Fruit fly (Drosophila melanogaster) whole organism, embryonic: ENCODE results near the gene Coq2.
A peak's percentile ranks its signal among the peaks of the same experiment; 100 is the strongest.

Source experiments
- Ada2b ChIP-seq: fragments of 200-800 bp; sonication (Bioruptor generic); IDR thresholded peaks from 2 replicates; pipeline ENCODE4 v1.3.6; 2022; ENCODE audit warnings: missing biosample characterization, missing genetic modification characterization
- CG1024 ChIP-seq: fragments of 200-800 bp; sonication (Bioruptor generic); IDR thresholded peaks from 2 replicates; pipeline ENCODE4 v1.3.6; 2022; ENCODE audit warnings: missing biosample characterization, missing genetic modification characterization
- CG10274 ChIP-seq: fragments of 200-800 bp; sonication (Bioruptor generic); optimal IDR thresholded peaks from 3 replicates; lab custom pipeline; 2017; ENCODE audit warnings: missing biosample characterization, mild to moderate bottlenecking, missing genetic modification characterization
- CG11085 ChIP-seq: fragments of 200-800 bp; sonication (Bioruptor generic); IDR thresholded peaks from 2 replicates; pipeline ENCODE4 v1.3.6; 2022; ENCODE audit warnings: missing biosample characterization, missing genetic modification characterization
- CG12071 ChIP-seq: fragments of 200-800 bp; sonication (Bioruptor generic); optimal IDR thresholded peaks from 3 replicates; lab custom pipeline; 2018; ENCODE audit warnings: missing biosample characterization, mild to moderate bottlenecking, missing genetic modification characterization
- CG12155 ChIP-seq: fragments of 200-800 bp; sonication (Bioruptor generic); optimal IDR thresholded peaks from 3 replicates; lab custom pipeline; 2016; ENCODE audit warnings: missing biosample characterization, missing genetic modification characterization
- CG12769 ChIP-seq: fragments of 200-800 bp; sonication (Bioruptor generic); optimal IDR thresholded peaks from 2 replicates; lab custom pipeline; 2019; ENCODE audit warnings: missing biosample characterization, mild to moderate bottlenecking, missing genetic modification characterization, moderate library complexity
- CG14050 ChIP-seq: fragments of 200-800 bp; sonication (Bioruptor generic); IDR thresholded peaks from 3 replicates; pipeline ENCODE4 v1.3.6; 2022; ENCODE audit warnings: missing biosample characterization, missing genetic modification characterization
- CG14441 ChIP-seq: fragments of 200-800 bp; sonication (Bioruptor generic); IDR thresholded peaks from 2 replicates; pipeline ENCODE4 v1.3.6; 2022; ENCODE audit warnings: missing biosample characterization, missing genetic modification characterization
- CG14860 ChIP-seq: fragments of 200-800 bp; sonication (Bioruptor generic); IDR thresholded peaks from 3 replicates; pipeline ENCODE4 v1.3.6; 2022; ENCODE audit warnings: missing biosample characterization, missing genetic modification characterization; ENCODE audit not compliant: partially characterized antibody
- CG15011 ChIP-seq: fragments of 200-800 bp; sonication (Bioruptor generic); optimal IDR thresholded peaks from 3 replicates; lab custom pipeline; 2018; ENCODE audit warnings: missing biosample characterization, mild to moderate bottlenecking, missing genetic modification characterization
- CG15696 ChIP-seq: fragments of 200-800 bp; sonication (Bioruptor generic); optimal IDR thresholded peaks from 2 replicates; lab custom pipeline; 2019; ENCODE audit warnings: missing biosample characterization, mild to moderate bottlenecking, missing genetic modification characterization, moderate library complexity
- CG16813 ChIP-seq: fragments of 200-800 bp; sonication (Bioruptor generic); IDR thresholded peaks from 3 replicates; pipeline ENCODE4 v1.3.6; 2022; ENCODE audit warnings: missing biosample characterization, missing genetic modification characterization; ENCODE audit not compliant: partially characterized antibody
- CG31224 ChIP-seq: fragments of 200-800 bp; sonication (Bioruptor generic); IDR thresholded peaks from 2 replicates; pipeline ENCODE4 v1.3.6; 2022; ENCODE audit warnings: missing biosample characterization, missing genetic modification characterization
- CG3163 ChIP-seq: fragments of 200-800 bp; sonication (Bioruptor generic); optimal IDR thresholded peaks from 3 replicates; lab custom pipeline; 2016; ENCODE audit warnings: missing biosample characterization, missing genetic modification characterization
- CG3838 ChIP-seq: fragments of 200-800 bp; sonication (Bioruptor generic); optimal IDR thresholded peaks from 3 replicates; lab custom pipeline; 2016; ENCODE audit warnings: missing biosample characterization, missing genetic modification characterization
- CG3847 ChIP-seq: fragments of 200-800 bp; sonication (Bioruptor generic); IDR thresholded peaks from 2 replicates; pipeline ENCODE4 v1.3.6; 2022; ENCODE audit warnings: missing biosample characterization, missing genetic modification characterization
- CG6254 ChIP-seq: fragments of 200-800 bp; sonication (Bioruptor generic); optimal IDR thresholded peaks from 3 replicates; lab custom pipeline; 2017; ENCODE audit warnings: mild to moderate bottlenecking, missing biosample characterization, missing genetic modification reagents, missing genetic modification characterization
- CG7372 ChIP-seq: fragments of 200-800 bp; sonication (Bioruptor generic); IDR thresholded peaks from 2 replicates; pipeline ENCODE4 v1.3.6; 2022; ENCODE audit warnings: missing biosample characterization, missing genetic modification characterization
- CG9609 ChIP-seq: fragments of 200-800 bp; sonication (Bioruptor generic); optimal IDR thresholded peaks from 3 replicates; lab custom pipeline; 2016; ENCODE audit warnings: missing biosample characterization, missing genetic modification characterization
- CoRest ChIP-seq: fragments of 200-800 bp; sonication (Bioruptor generic); optimal IDR thresholded peaks from 3 replicates; lab custom pipeline; 2018; ENCODE audit warnings: missing biosample characterization, mild to moderate bottlenecking, missing genetic modification characterization, moderate library complexity
- Doc3 ChIP-seq: fragments of 200-800 bp; sonication (Bioruptor generic); IDR thresholded peaks from 3 replicates; pipeline ENCODE4 v1.3.6; 2022; ENCODE audit warnings: missing biosample characterization, missing genetic modification characterization; ENCODE audit not compliant: partially characterized antibody
- E2f1 ChIP-seq: fragments of 200-800 bp; sonication (Bioruptor generic); IDR thresholded peaks from 2 replicates; pipeline ENCODE4 v1.3.6; 2022; ENCODE audit warnings: missing biosample characterization, missing genetic modification characterization
- NC2β ChIP-seq: fragments of 200-800 bp; sonication (Bioruptor generic); optimal IDR thresholded peaks from 2 replicates; lab custom pipeline; 2016; ENCODE audit warnings: missing biosample characterization, missing genetic modification characterization
- Oaz ChIP-seq: fragments of 200-800 bp; sonication (Bioruptor generic); IDR thresholded peaks from 2 replicates; pipeline ENCODE4 v1.3.6; 2022; ENCODE audit warnings: missing biosample characterization, missing genetic modification characterization
- Opbp ChIP-seq: fragments of 200-800 bp; sonication (Bioruptor generic); IDR thresholded peaks from 3 replicates; pipeline ENCODE4 v1.3.6; 2022; ENCODE audit warnings: missing biosample characterization, missing genetic modification characterization; ENCODE audit not compliant: partially characterized antibody
- Pdp1 ChIP-seq, 2 experiments: fragments of 200-800 bp; sonication (Bioruptor generic); optimal IDR thresholded peaks; 3 replicates each; lab custom pipeline; 2016; ENCODE audit warnings: missing biosample characterization in 2 of 2, missing genetic modification characterization in 2 of 2, mild to moderate bottlenecking in 1 of 2, moderate library complexity in 1 of 2
- Ptx1 ChIP-seq: fragments of 200-800 bp; sonication (Bioruptor generic); IDR thresholded peaks from 2 replicates; pipeline ENCODE4 v1.3.6; 2022; ENCODE audit warnings: missing biosample characterization, missing genetic modification characterization
- Scr ChIP-seq: fragments of 200-800 bp; sonication (Bioruptor generic); IDR thresholded peaks from 2 replicates; pipeline ENCODE4 v1.3.6; 2022; ENCODE audit warnings: missing biosample characterization, missing genetic modification characterization; ENCODE audit not compliant: partially characterized antibody
- ash1 ChIP-seq: fragments of 200-800 bp; sonication (Bioruptor generic); optimal IDR thresholded peaks from 2 replicates; lab custom pipeline; 2018; ENCODE audit warnings: missing biosample characterization, mild to moderate bottlenecking, missing genetic modification characterization
- bigmax ChIP-seq: fragments of 200-800 bp; sonication (Bioruptor generic); optimal IDR thresholded peaks from 2 replicates; lab custom pipeline; 2018; ENCODE audit warnings: missing biosample characterization, mild to moderate bottlenecking, missing genetic modification characterization
- br ChIP-seq: fragments of >200 bp; optimal IDR thresholded peaks from 2 replicates; lab custom pipeline; 2017
- caup ChIP-seq: fragments of 200-800 bp; sonication (Bioruptor generic); optimal IDR thresholded peaks from 3 replicates; lab custom pipeline; 2017; ENCODE audit warnings: missing biosample characterization, mild to moderate bottlenecking, missing genetic modification characterization, moderate library complexity; ENCODE audit not compliant: severe bottlenecking
- chif ChIP-seq, 2 experiments: fragments of 200-800 bp; sonication (Bioruptor generic); optimal IDR thresholded peaks; 3 replicates each; lab custom pipeline; 2016; ENCODE audit warnings: missing biosample characterization in 2 of 2, missing genetic modification characterization in 2 of 2
- dati ChIP-seq: fragments of 200-800 bp; sonication (Bioruptor generic); IDR thresholded peaks from 2 replicates; pipeline ENCODE4 v1.3.6; 2022; ENCODE audit warnings: missing biosample characterization, missing genetic modification characterization
- dimm ChIP-seq: fragments of 200-800 bp; sonication (Bioruptor generic); IDR thresholded peaks from 2 replicates; pipeline ENCODE4 v1.3.6; 2022; ENCODE audit warnings: missing biosample characterization, missing genetic modification characterization
- dm ChIP-seq: fragments of 200-800 bp; sonication (Bioruptor generic); optimal IDR thresholded peaks from 3 replicates; lab custom pipeline; 2016; ENCODE audit warnings: missing biosample characterization, missing genetic modification characterization
- gcm2 ChIP-seq: fragments of 200-800 bp; sonication (Bioruptor generic); optimal IDR thresholded peaks from 2 replicates; lab custom pipeline; 2016; ENCODE audit warnings: missing biosample characterization, missing genetic modification characterization
- gfzf ChIP-seq: fragments of 200-800 bp; sonication (Bioruptor generic); optimal IDR thresholded peaks from 2 replicates; lab custom pipeline; 2016; ENCODE audit warnings: missing biosample characterization, mild to moderate bottlenecking, missing genetic modification characterization, moderate library complexity
- hbn ChIP-seq: fragments of 200-800 bp; sonication (Bioruptor generic); IDR thresholded peaks from 2 replicates; pipeline ENCODE4 v1.3.6; 2022; ENCODE audit warnings: missing biosample characterization, missing genetic modification characterization; ENCODE audit not compliant: partially characterized antibody
- hkb ChIP-seq, 2 experiments: fragments of 200-800 bp in 1 of 2; fragments of >200 bp in 1 of 2; sonication (Bioruptor generic) in 1 of 2; IDR thresholded peaks in 1 of 2; optimal IDR thresholded peaks in 1 of 2; 2 replicates each; pipeline versions ENCODE4 v1.3.6 to Lab custom; 2017 to 2022; ENCODE audit warnings: missing biosample characterization in 1 of 2, missing genetic modification characterization in 1 of 2
- jigr1 ChIP-seq: fragments of 200-800 bp; sonication (Bioruptor generic); IDR thresholded peaks from 3 replicates; pipeline ENCODE4 v1.3.6; 2022; ENCODE audit warnings: missing biosample characterization, missing genetic modification characterization
- nom ChIP-seq: fragments of 200-800 bp; sonication (Bioruptor generic); optimal IDR thresholded peaks from 2 replicates; lab custom pipeline; 2017; ENCODE audit warnings: missing biosample characterization, missing genetic modification characterization, mild to moderate bottlenecking, moderate library complexity, missing genetic modification reagents
- pan ChIP-seq, 4 experiments: fragments of >200 bp in 3 of 4; fragments of 200-800 bp in 1 of 4; sonication (Bioruptor generic) in 1 of 4; optimal IDR thresholded peaks in 3 of 4; IDR thresholded peaks in 1 of 4; 2 replicates each; pipeline versions ENCODE4 v1.3.6 to Lab custom; 2017 to 2022; ENCODE audit warnings: missing biosample characterization in 2 of 4, missing genetic modification characterization in 2 of 4, mixed read lengths in 1 of 4
- rib ChIP-seq: fragments of 200-800 bp; sonication (Bioruptor generic); IDR thresholded peaks from 2 replicates; pipeline ENCODE4 v1.3.6; 2022; ENCODE audit warnings: missing biosample characterization, missing genetic modification characterization
- schlank ChIP-seq: fragments of 200-800 bp; sonication (Bioruptor generic); optimal IDR thresholded peaks from 2 replicates; lab custom pipeline; 2018; ENCODE audit warnings: missing biosample characterization, mild to moderate bottlenecking, missing genetic modification characterization
- tap ChIP-seq: fragments of 200-800 bp; optimal IDR thresholded peaks from 3 replicates; lab custom pipeline; 2019; ENCODE audit warnings: missing biosample characterization, mild to moderate bottlenecking, missing genetic modification characterization, moderate library complexity
- vfl ChIP-seq: fragments of 200-800 bp; sonication (Bioruptor generic); optimal IDR thresholded peaks from 2 replicates; lab custom pipeline; 2016; ENCODE audit warnings: missing biosample characterization, missing genetic modification characterization
- wek ChIP-seq: fragments of 200-800 bp; sonication (Bioruptor generic); optimal IDR thresholded peaks from 3 replicates; lab custom pipeline; 2018; ENCODE audit warnings: missing biosample characterization, mild to moderate bottlenecking, missing genetic modification characterization, moderate library complexity

Gene Coq2

dm6 chr3R:8356626-8357290, 40.4 kb upstream of the Coq2 start, which contains the start of gene stck (continued):
- no peak for TF ChIP-seq CG1024
- no peak for TF ChIP-seq CG3847 (GFP tag; lab: Robert Waterston, UW)
- TF ChIP-seq vfl (GFP tag; lab: Kevin White, UChicago) = no peak
- TF ChIP-seq hbn (GFP tag; lab: Robert Waterston, UW) = 0 out of 2 replicates have a peak, but pooled peaks have one; percentile 45
- TF ChIP-seq CG15011 = no peak
- no peak for TF ChIP-seq CG3163 (GFP tag; lab: Kevin White, UChicago)
- no peak for TF ChIP-seq jigr1 (GFP tag; lab: Robert Waterston, UW)
- TF ChIP-seq CG14050 (GFP tag; lab: Robert Waterston, UW) = no peak
- no peak for TF ChIP-seq CG12769 (tag; lab: Kevin White, UChicago)
- TF ChIP-seq CG16813 (GFP tag; lab: Robert Waterston, UW) = peak; percentile 58
- peak; percentile 61 for TF ChIP-seq Scr (GFP tag; lab: Robert Waterston, UW)
- TF ChIP-seq CoRest = peak; percentile 44
- no peak for TF ChIP-seq Oaz (GFP tag; lab: Robert Waterston, UW)
- TF ChIP-seq bigmax (GFP tag; lab: Kevin White, UChicago) = no peak
- no peak for TF ChIP-seq CG10274 (GFP tag; lab: Kevin White, UChicago)
- TF ChIP-seq Opbp (GFP tag; lab: Robert Waterston, UW) = peak; percentile 61
- no peak for TF ChIP-seq Ptx1
- no peak for TF ChIP-seq br (lab: Kevin White, UChicago)
- TF ChIP-seq CG7372 (GFP tag; lab: Robert Waterston, UW) = no peak
- peak; percentile 56; the same call in 1 of the 3 replicates for TF ChIP-seq CG14860 (GFP tag; lab: Robert Waterston, UW)
- no peak for TF ChIP-seq CG6254 (GFP tag; lab: Kevin White, UChicago)
- no peak for TF ChIP-seq CG31224 (GFP tag; lab: Robert Waterston, UW)
- no peak for TF ChIP-seq chif (GFP tag; optimal IDR thresholded peaks at IDR 0.05; lab: Kevin White, UChicago)
- TF ChIP-seq dm (GFP tag; lab: Kevin White, UChicago) = no peak
- no peak for TF ChIP-seq CG12155 (GFP tag; lab: Kevin White, UChicago)
- TF ChIP-seq schlank (tag; lab: Kevin White, UChicago) = peak; percentile 25
- no peak for TF ChIP-seq rib (GFP tag; lab: Robert Waterston, UW)
- TF ChIP-seq Ada2b (GFP tag; lab: Robert Waterston, UW) = no peak
- TF ChIP-seq dimm (GFP tag; lab: Robert Waterston, UW) = no peak
- TF ChIP-seq gfzf (GFP tag; lab: Kevin White, UChicago) = peak; percentile 94
- peak in 1 of 2 experiments; percentile 91 for TF ChIP-seq Pdp1 (GFP tag; optimal IDR thresholded peaks at IDR 0.05; lab: Kevin White, UChicago)
- TF ChIP-seq tap (tag; lab: Kevin White, UChicago) = no peak
- TF ChIP-seq nom (GFP tag; lab: Kevin White, UChicago) = no peak
- no peak for TF ChIP-seq CG15696
- no peak for TF ChIP-seq gcm2 (GFP tag; lab: Kevin White, UChicago)
- peak; percentile 11 for TF ChIP-seq wek (GFP tag; lab: Kevin White, UChicago)
- no peak for TF ChIP-seq CG3838 (GFP tag; lab: Kevin White, UChicago)
- no peak for TF ChIP-seq pan (optimal IDR thresholded peaks at IDR 0.05; lab: Kevin White, UChicago)
- no peak for TF ChIP-seq pan (GFP tag; optimal IDR thresholded peaks at IDR 0.05 in 1 of 2, IDR thresholded peaks at IDR 0.05 in 1 of 2)
- TF ChIP-seq caup (GFP tag; lab: Kevin White, UChicago) = peak; percentile 17
- 0 out of 3 replicates have a peak, but pooled peaks have one; percentile 26 for TF ChIP-seq Doc3 (GFP tag; lab: Robert Waterston, UW)
- TF ChIP-seq CG9609 (GFP tag; lab: Kevin White, UChicago) = no peak
- TF ChIP-seq CG12071 (GFP tag; lab: Kevin White, UChicago) = no peak
- no peak for TF ChIP-seq ash1 (GFP tag; lab: Kevin White, UChicago)
- no peak for TF ChIP-seq NC2β (GFP tag; lab: Kevin White, UChicago)
- TF ChIP-seq hkb (optimal IDR thresholded peaks at IDR 0.05; lab: Kevin White, UChicago) = peak; percentile 63
- TF ChIP-seq hkb (GFP tag; IDR thresholded peaks at IDR 0.05; lab: Robert Waterston, UW) = no peak
- no peak for TF ChIP-seq E2f1 (GFP tag; lab: Robert Waterston, UW)
- TF ChIP-seq dati (GFP tag; lab: Robert Waterston, UW) = no peak
- TF ChIP-seq CG11085 (GFP tag; lab: Robert Waterston, UW) = no peak
- TF ChIP-seq CG14441 (GFP tag; lab: Robert Waterston, UW) = no peak
